Worm (Caenorhabditis elegans) whole organism, L4 larva: ENCODE data around the gene msp-63.
"Not testable (repeated sequence)": the region's sequence is repeated elsewhere in the genome, so short reads cannot be mapped to it uniquely, and the experiment has no call there.

Experiments used
- F10B5.3 ChIP-seq: sonication (generic microtip); optimal IDR thresholded peaks from 2 replicates; lab custom pipeline; 2016; ENCODE audit warnings: mild to moderate bottlenecking, missing genetic modification characterization, missing compliant biosample characterization
- F26F4.8 ChIP-seq: fragments of 200-800 bp; sonication (Bioruptor generic); conservative IDR thresholded peaks from 2 replicates; pipeline ENCODE4 v1.3.6; 2022; ENCODE audit warnings: missing genetic modification characterization, missing compliant biosample characterization
- T20F7.1 ChIP-seq: fragments of 200-800 bp; sonication (Bioruptor generic); optimal IDR thresholded peaks from 2 replicates; lab custom pipeline; 2018; ENCODE audit warnings: mild to moderate bottlenecking, missing genetic modification characterization, missing compliant biosample characterization
- T26A8.4 ChIP-seq: fragments of 200-800 bp; sonication (Bioruptor generic); IDR thresholded peaks from 2 replicates; pipeline ENCODE4 v1.3.6; 2022; ENCODE audit warnings: missing genetic modification characterization, missing compliant biosample characterization
- ZK337.2 ChIP-seq: fragments of 200-800 bp; sonication (Bioruptor generic); IDR thresholded peaks from 2 replicates; pipeline ENCODE4 v1.3.6; 2022; ENCODE audit warnings: missing genetic modification reagents, missing genetic modification characterization, missing compliant biosample characterization
- attf-4 ChIP-seq: sonication (generic microtip); optimal IDR thresholded peaks from 3 replicates; lab custom pipeline; 2017; ENCODE audit warnings: missing biosample characterization, missing genetic modification characterization
- ceh-44 ChIP-seq: fragments of 200-800 bp; sonication (Bioruptor generic); IDR thresholded peaks from 2 replicates; pipeline ENCODE4 v1.3.6; 2022; ENCODE audit warnings: missing genetic modification reagents, missing genetic modification characterization, missing compliant biosample characterization
- ces-1 ChIP-seq: fragments of 150-350 bp; sonication (generic microtip); optimal IDR thresholded peaks from 4 replicates; lab custom pipeline; 2014; ENCODE audit warnings: missing biosample characterization, missing genetic modification reagents, missing genetic modification characterization
- cey-2 ChIP-seq: sonication (generic microtip); optimal IDR thresholded peaks from 3 replicates; lab custom pipeline; 2017; ENCODE audit warnings: missing genetic modification characterization, mild to moderate bottlenecking, missing compliant biosample characterization, antibody characterized with exemption, borderline replicate concordance; ENCODE audit not compliant: insufficient read depth
- ctbp-1 ChIP-seq: fragments of 200-800 bp; sonication (Bioruptor generic); IDR thresholded peaks from 2 replicates; pipeline ENCODE4 v1.3.6; 2022; ENCODE audit warnings: missing genetic modification reagents, missing genetic modification characterization, missing compliant biosample characterization
- daf-12 ChIP-seq: fragments of 150-350 bp; optimal IDR thresholded peaks from 2 replicates; lab custom pipeline; 2014; ENCODE audit warnings: missing biosample characterization, missing genetic modification reagents, missing genetic modification characterization
- dmd-6 ChIP-seq: fragments of 200-800 bp; sonication (Bioruptor generic); IDR thresholded peaks from 2 replicates; pipeline ENCODE4 v1.3.6; 2022; ENCODE audit warnings: missing genetic modification reagents, missing genetic modification characterization, missing compliant biosample characterization
- dmd-9 ChIP-seq: fragments of 200-800 bp; sonication (Bioruptor generic); IDR thresholded peaks from 2 replicates; pipeline ENCODE4 v1.3.6; 2022; ENCODE audit warnings: missing genetic modification reagents, missing genetic modification characterization, missing compliant biosample characterization
- dpl-1 ChIP-seq: fragments of 150-350 bp; optimal IDR thresholded peaks from 2 replicates; lab custom pipeline; 2014; ENCODE audit warnings: missing biosample characterization, missing genetic modification reagents, missing genetic modification characterization
- dve-1 ChIP-seq: sonication (generic microtip); optimal IDR thresholded peaks from 2 replicates; lab custom pipeline; 2017; ENCODE audit warnings: antibody characterized with exemption, mild to moderate bottlenecking, missing genetic modification characterization, missing compliant biosample characterization; ENCODE audit not compliant: insufficient read depth
- egl-27 ChIP-seq: sonication (generic microtip); optimal IDR thresholded peaks from 3 replicates; lab custom pipeline; 2017; ENCODE audit warnings: missing biosample characterization, missing genetic modification reagents, missing genetic modification characterization
- hlh-30 ChIP-seq: sonication (generic microtip); optimal IDR thresholded peaks from 2 replicates; lab custom pipeline; 2017; ENCODE audit warnings: antibody characterized with exemption, mild to moderate bottlenecking, missing genetic modification characterization, missing compliant biosample characterization; ENCODE audit not compliant: insufficient read depth
- lin-1 ChIP-seq: fragments of 200-800 bp; sonication (Bioruptor generic); IDR thresholded peaks from 2 replicates; pipeline ENCODE4 v1.3.6; 2022; ENCODE audit warnings: missing genetic modification reagents, missing genetic modification characterization, missing compliant biosample characterization
- lin-38 ChIP-seq: fragments of 200-800 bp; sonication (Bioruptor generic); IDR thresholded peaks from 2 replicates; pipeline ENCODE4 v1.3.6; 2022; ENCODE audit warnings: missing genetic modification reagents, missing genetic modification characterization, missing compliant biosample characterization
- lir-3 ChIP-seq: sonication (generic microtip); optimal IDR thresholded peaks from 2 replicates; lab custom pipeline; 2016; ENCODE audit warnings: mild to moderate bottlenecking, missing genetic modification characterization, missing compliant biosample characterization
- mdl-1 ChIP-seq, 2 experiments: fragments of 150-350 bp in 1 of 2; sonication (generic microtip) in 1 of 2; optimal IDR thresholded peaks; 2 replicates each; lab custom pipeline; 2014 to 2017; ENCODE audit warnings: missing biosample characterization in 2 of 2, missing genetic modification characterization in 2 of 2
- nhr-10 ChIP-seq: fragments of 150-350 bp; optimal IDR thresholded peaks from 2 replicates; lab custom pipeline; 2014; ENCODE audit warnings: missing biosample characterization, missing genetic modification characterization
- nhr-102 ChIP-seq: sonication (generic microtip); optimal IDR thresholded peaks from 2 replicates; lab custom pipeline; 2016; ENCODE audit warnings: mild to moderate bottlenecking, missing genetic modification characterization, moderate library complexity, missing compliant biosample characterization
- nhr-11 ChIP-seq: fragments of 150-350 bp; optimal IDR thresholded peaks from 2 replicates; lab custom pipeline; 2014; ENCODE audit warnings: missing biosample characterization, missing genetic modification characterization
- nhr-237 ChIP-seq: sonication (generic microtip); optimal IDR thresholded peaks from 2 replicates; lab custom pipeline; 2017; ENCODE audit warnings: missing biosample characterization, missing genetic modification characterization
- nhr-25 ChIP-seq: sonication (generic microtip); optimal IDR thresholded peaks from 2 replicates; lab custom pipeline; 2017; ENCODE audit warnings: missing genetic modification characterization, mild to moderate bottlenecking, missing compliant biosample characterization, antibody characterized with exemption, moderate library complexity, borderline replicate concordance; ENCODE audit not compliant: insufficient read depth
- nhr-28 ChIP-seq: fragments of 150-350 bp; optimal IDR thresholded peaks from 2 replicates; lab custom pipeline; 2014; ENCODE audit warnings: missing biosample characterization, missing genetic modification characterization
- nhr-41 ChIP-seq: fragments of 200-800 bp; sonication (Bioruptor generic); IDR thresholded peaks from 2 replicates; pipeline ENCODE4 v1.3.6; 2022; ENCODE audit warnings: missing genetic modification reagents, missing genetic modification characterization, missing compliant biosample characterization
- nhr-42 ChIP-seq: fragments of 200-800 bp; sonication (Bioruptor generic); IDR thresholded peaks from 2 replicates; pipeline ENCODE4 v1.3.6; 2022; ENCODE audit warnings: missing genetic modification characterization, missing compliant biosample characterization
- nhr-77 ChIP-seq: fragments of 150-350 bp; optimal IDR thresholded peaks from 2 replicates; lab custom pipeline; 2014; ENCODE audit warnings: missing biosample characterization, missing genetic modification characterization
- set-16 ChIP-seq: fragments of 200-800 bp; sonication (Bioruptor generic); IDR thresholded peaks from 2 replicates; pipeline ENCODE4 v1.3.6; 2022; ENCODE audit warnings: missing genetic modification reagents, missing genetic modification characterization, missing compliant biosample characterization
- skn-1 ChIP-seq: fragments of 150-350 bp; optimal IDR thresholded peaks from 2 replicates; lab custom pipeline; 2014; ENCODE audit warnings: missing biosample characterization, missing genetic modification characterization
- snpc-1.2 ChIP-seq: fragments of 200-800 bp; sonication (Bioruptor generic); IDR thresholded peaks from 2 replicates; pipeline ENCODE4 v1.3.6; 2022; ENCODE audit warnings: missing genetic modification reagents, missing genetic modification characterization, missing compliant biosample characterization
- unc-62 ChIP-seq, 3 experiments: fragments of 150-350 bp in 1 of 3; sonication (generic microtip); optimal IDR thresholded peaks in 2 of 3; peaks in 1 of 3; 1 replicate in 1 of 3; 2 replicates in 2 of 3; lab custom pipeline; 2014 to 2017; ENCODE audit warnings: missing biosample characterization in 3 of 3, missing genetic modification characterization in 3 of 3, missing genetic modification reagents in 3 of 3, missing genotype in 1 of 3
- zfp-2 ChIP-seq: sonication (generic microtip); optimal IDR thresholded peaks from 2 replicates; lab custom pipeline; 2016; ENCODE audit warnings: mild to moderate bottlenecking, missing genetic modification characterization, missing compliant biosample characterization
- zip-2 ChIP-seq: fragments of 150-350 bp; optimal IDR thresholded peaks from 2 replicates; lab custom pipeline; 2014; ENCODE audit warnings: missing biosample characterization, missing genetic modification characterization

The msp-63 gene

ce11 chrII:5768274-5768820, 28.9 kb downstream of the msp-63 start:
- TF ChIP-seq lin-1 (GFP tag; lab: Robert Waterston, UW) (no peak), dmd-9 (GFP tag; lab: Robert Waterston, UW) (no peak), ZK337.2 (GFP tag; lab: Robert Waterston, UW) (no peak), nhr-237 (no peak), nhr-28 (tag; lab: Kevin White, UChicago) (peak; percentile 6), attf-4 (tag; lab: Kevin White, UChicago) (no peak), lin-38 (GFP tag; lab: Robert Waterston, UW) (no peak), F26F4.8 (GFP tag; lab: Robert Waterston, UW) (no peak), dmd-6 (no peak), ctbp-1 (GFP tag; lab: Robert Waterston, UW) (no peak), nhr-42 (no peak), zfp-2 (tag; lab: Kevin White, UChicago) (no peak), dpl-1 (no peak), unc-62 (GFP tag; optimal IDR thresholded peaks at IDR 0.05 in 1 of 2; lab: Kevin White, UChicago) (peak in 1 of 2 experiments; percentile 44), unc-62 (tag; optimal IDR thresholded peaks at IDR 0.05; lab: Kevin White, UChicago) (no peak), daf-12 (no peak)

ce11 chrII:5765318-5765717, 31.9 kb downstream of the msp-63 start, which contains the start of gene ifb-1:
TSS of gene ifb-1 (plus strand) at chrII:5765618.
- TF ChIP-seq nhr-77 (tag; lab: Kevin White, UChicago) (no peak), cey-2 (tag; lab: Kevin White, UChicago) (no peak), nhr-25 (tag; lab: Kevin White, UChicago) (no peak)

- TF ChIP-seq set-16 (GFP tag; lab: Robert Waterston, UW); ceh-44 (GFP tag; lab: Robert Waterston, UW); nhr-25 (tag; lab: Kevin White, UChicago): not testable (repeated sequence)
- TF ChIP-seq, all 104 proteins: peak for 0; not testable (repeated sequence) for 104
Observed at ce11 chrII:5757656-5758055, 39.6 kb downstream of the msp-63 start, which contains the start of the genes F10C1.3 and F10C1.23. TSS of gene F10C1.3 (minus strand) at chrII:5757756. TSS of gene F10C1.23 (plus strand) at chrII:5758040.

DNA sequence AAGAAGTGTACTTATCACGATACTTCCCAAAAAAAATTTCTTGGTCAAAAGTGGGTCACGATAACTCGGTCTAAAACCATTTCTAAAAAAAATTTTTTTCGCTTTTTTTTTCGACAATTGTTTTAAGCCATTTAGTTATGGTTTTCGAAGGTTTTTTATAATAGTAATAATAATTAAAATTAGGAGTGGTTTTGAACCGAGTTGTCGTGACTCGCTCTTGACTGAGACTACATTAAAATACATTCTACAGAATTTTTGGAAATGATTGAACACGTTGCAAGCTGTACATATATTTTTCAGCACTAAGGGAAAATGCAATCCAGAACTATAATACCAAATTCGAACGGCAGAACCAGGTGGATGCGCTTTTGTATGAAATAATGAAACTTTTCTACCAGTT, 43.1 kb downstream of the msp-63 start, which contains the start of gene F10C1.8:
F10C1.8 (plus strand) TSS at position 301 of the 400 bp plus-strand sequence.
- TF ChIP-seq dmd-6 (no peak), skn-1 (tag; lab: Kevin White, UChicago) (no peak), hlh-30 (tag; lab: Kevin White, UChicago) (no peak), snpc-1.2 (GFP tag; lab: Robert Waterston, UW) (no peak), egl-27 (tag; lab: Kevin White, UChicago) (no peak), zip-2 (no peak), nhr-41 (GFP tag; lab: Robert Waterston, UW) (no peak), ces-1 (GFP tag; lab: Kevin White, UChicago) (no peak), T20F7.1 (no peak), T26A8.4 (GFP tag; lab: Robert Waterston, UW) (no peak), nhr-10 (no peak), nhr-11 (tag; lab: Kevin White, UChicago) (no peak), lir-3 (no peak), ceh-44 (GFP tag; lab: Robert Waterston, UW) (no peak), set-16 (GFP tag; lab: Robert Waterston, UW) (no peak), dve-1 (tag; lab: Kevin White, UChicago) (no peak), nhr-102 (no peak), F10B5.3 (tag; lab: Kevin White, UChicago) (no peak), mdl-1 (tag; optimal IDR thresholded peaks at IDR 0.05; lab: Kevin White, UChicago) (no peak)
